Fruit fly (Drosophila melanogaster): ENCODE measurements around the gene Awh.
A peak's percentile ranks its signal among the peaks of the same experiment; 100 is the strongest.

Gene Awh

dm6 chr3L:3818566-3819325 is 27.3 kb upstream of the Awh start, which contains the start of gene enc:
Gene enc, plus strand, starts transcription at chr3L:3818679.
- TF ChIP-seq CG33017 (tag; optimal IDR thresholded peaks at IDR 0.05): no peak
- TF ChIP-seq ovo (GFP tag; optimal IDR thresholded peaks at IDR 0.05): no peak
- TF ChIP-seq Crg-1 (GFP tag; optimal IDR thresholded peaks at IDR 0.05): no peak
- TF ChIP-seq CG1620 (GFP tag; optimal IDR thresholded peaks at IDR 0.05): peak; percentile 1
- no peak for TF ChIP-seq kay (GFP tag; ENCODE audit: borderline replicate concordance)
- TF ChIP-seq toe (GFP tag; optimal IDR thresholded peaks at IDR 0.05): peak; percentile 32
- TF ChIP-seq CG11617 (GFP tag; optimal IDR thresholded peaks at IDR 0.05): peak; percentile 32
- TF ChIP-seq Mnt (GFP tag; optimal IDR thresholded peaks at IDR 0.05): peak; percentile 19

dm6 chr3L:3824790-3825484 is 21.1 kb upstream of the Awh start, which contains the start of gene Rdh:
Gene Rdh, plus strand, starts transcription at chr3L:3825449.
- TF ChIP-seq Mnt (GFP tag; optimal IDR thresholded peaks at IDR 0.05) (no peak), cnc (optimal IDR thresholded peaks at IDR 0.05) (no peak), tj (GFP tag; optimal IDR thresholded peaks at IDR 0.05) (peak; percentile 14), CG11617 (GFP tag; optimal IDR thresholded peaks at IDR 0.05) (peak; percentile 49), CG12768 (GFP tag; optimal IDR thresholded peaks at IDR 0.05) (peak; percentile 88), Crg-1 (GFP tag; optimal IDR thresholded peaks at IDR 0.05) (no peak), CG1620 (GFP tag; optimal IDR thresholded peaks at IDR 0.05) (no peak), CG7101 (tag; optimal IDR thresholded peaks at IDR 0.05) (peak; percentile 71), pad (GFP tag; optimal IDR thresholded peaks at IDR 0.05) (peak; percentile 40), CG7045 (GFP tag; optimal IDR thresholded peaks at IDR 0.05) (peak; percentile 90), Hr96 (GFP tag; optimal IDR thresholded peaks at IDR 0.05) (no peak), toe (GFP tag; optimal IDR thresholded peaks at IDR 0.05) (peak; percentile 12), cic (GFP tag; optimal IDR thresholded peaks at IDR 0.05) (peak; percentile 0), CG33017 (tag; optimal IDR thresholded peaks at IDR 0.05) (peak; percentile 82), ovo (GFP tag; optimal IDR thresholded peaks at IDR 0.05) (no peak), Clk (GFP tag; optimal IDR thresholded peaks at IDR 0.05) (peak; percentile 85), CG5204 (GFP tag; optimal IDR thresholded peaks at IDR 0.05) (peak; percentile 71), CG14711 (tag; optimal IDR thresholded peaks at IDR 0.05) (peak; percentile 35), kay (GFP tag; ENCODE audit: borderline replicate concordance) (no peak), bab1 (GFP tag; optimal IDR thresholded peaks at IDR 0.05) (no peak)

- TF ChIP-seq cnc (optimal IDR thresholded peaks at IDR 0.05): no peak
- TF ChIP-seq cic (GFP tag; optimal IDR thresholded peaks at IDR 0.05): no peak
- TF ChIP-seq CG14711 (tag; optimal IDR thresholded peaks at IDR 0.05): no peak
- no peak for TF ChIP-seq Crg-1 (GFP tag; optimal IDR thresholded peaks at IDR 0.05)
- TF ChIP-seq tj (GFP tag; optimal IDR thresholded peaks at IDR 0.05): no peak
- TF ChIP-seq CG7045 (GFP tag; optimal IDR thresholded peaks at IDR 0.05): no peak
- no peak for TF ChIP-seq CG1620 (GFP tag; optimal IDR thresholded peaks at IDR 0.05)
- no peak for TF ChIP-seq CG11617 (GFP tag; optimal IDR thresholded peaks at IDR 0.05)
- no peak for TF ChIP-seq bab1 (GFP tag; optimal IDR thresholded peaks at IDR 0.05)
- no peak for TF ChIP-seq Hr96 (GFP tag; optimal IDR thresholded peaks at IDR 0.05)
- no peak for TF ChIP-seq toe (GFP tag; optimal IDR thresholded peaks at IDR 0.05)
- TF ChIP-seq CG33017 (tag; optimal IDR thresholded peaks at IDR 0.05): no peak
- TF ChIP-seq kay (GFP tag; ENCODE audit: borderline replicate concordance): no peak
- no peak for TF ChIP-seq CG12768 (GFP tag; optimal IDR thresholded peaks at IDR 0.05)
Observed at dm6 chr3L:3825485-3825813, 20.6 kb upstream of the Awh start.

- TF ChIP-seq CG7101 (tag; optimal IDR thresholded peaks at IDR 0.05): no peak
- TF ChIP-seq Hr96 (GFP tag; optimal IDR thresholded peaks at IDR 0.05): no peak
- no peak for TF ChIP-seq bab1 (GFP tag; optimal IDR thresholded peaks at IDR 0.05)
- TF ChIP-seq CG33017 (tag; optimal IDR thresholded peaks at IDR 0.05): no peak
- no peak for TF ChIP-seq Mnt (GFP tag; optimal IDR thresholded peaks at IDR 0.05)
- no peak for TF ChIP-seq Crg-1 (GFP tag; optimal IDR thresholded peaks at IDR 0.05)
- no peak for TF ChIP-seq CG1620 (GFP tag; optimal IDR thresholded peaks at IDR 0.05)
- no peak for TF ChIP-seq tj (GFP tag; optimal IDR thresholded peaks at IDR 0.05)
- no peak for TF ChIP-seq CG14711 (tag; optimal IDR thresholded peaks at IDR 0.05)
Observed at dm6 chr3L:3825884-3826283, 20.1 kb upstream of the Awh start.

- no peak for TF ChIP-seq Hr96 (GFP tag; optimal IDR thresholded peaks at IDR 0.05)
- peak; percentile 38 for TF ChIP-seq cic (GFP tag; optimal IDR thresholded peaks at IDR 0.05)
- no peak for TF ChIP-seq CG1620 (GFP tag; optimal IDR thresholded peaks at IDR 0.05)
- TF ChIP-seq CG5204 (GFP tag; optimal IDR thresholded peaks at IDR 0.05): peak; percentile 57
- peak; percentile 68 for TF ChIP-seq CG11617 (GFP tag; optimal IDR thresholded peaks at IDR 0.05)
- peak; percentile 88 for TF ChIP-seq CG12768 (GFP tag; optimal IDR thresholded peaks at IDR 0.05)
- TF ChIP-seq ovo (GFP tag; optimal IDR thresholded peaks at IDR 0.05): no peak
- TF ChIP-seq kay (GFP tag; ENCODE audit: borderline replicate concordance): no peak
- TF ChIP-seq bab1 (GFP tag; optimal IDR thresholded peaks at IDR 0.05): no peak
- no peak for TF ChIP-seq toe (GFP tag; optimal IDR thresholded peaks at IDR 0.05)
- peak; percentile 95 for TF ChIP-seq CG33017 (tag; optimal IDR thresholded peaks at IDR 0.05)
- TF ChIP-seq Clk (GFP tag; optimal IDR thresholded peaks at IDR 0.05): peak; percentile 52
- no peak for TF ChIP-seq Mnt (GFP tag; optimal IDR thresholded peaks at IDR 0.05)
- peak; percentile 90 for TF ChIP-seq CG7045 (GFP tag; optimal IDR thresholded peaks at IDR 0.05)
- TF ChIP-seq tj (GFP tag; optimal IDR thresholded peaks at IDR 0.05): peak; percentile 47
- peak; percentile 88 for TF ChIP-seq CG7101 (tag; optimal IDR thresholded peaks at IDR 0.05)
- no peak for TF ChIP-seq cnc (optimal IDR thresholded peaks at IDR 0.05)
- TF ChIP-seq CG14711 (tag; optimal IDR thresholded peaks at IDR 0.05): peak; percentile 83
- peak; percentile 38 for TF ChIP-seq pad (GFP tag; optimal IDR thresholded peaks at IDR 0.05)
- TF ChIP-seq Crg-1 (GFP tag; optimal IDR thresholded peaks at IDR 0.05): no peak
Observed at dm6 chr3L:3826541-3826940, 19.5 kb upstream of the Awh start.

Data from whole organism, adult.